Fruit fly (Drosophila melanogaster) whole organism, adult: ENCODE data around the gene CG43137.

ENCODE experiments used
- CG11617 ChIP-seq: fragments of 200-800 bp; sonication (Bioruptor generic); optimal IDR thresholded peaks from 2 replicates; lab custom pipeline; 2017; ENCODE audit warnings: mild to moderate bottlenecking, missing biosample characterization, missing genetic modification reagents, missing genetic modification characterization
- CG12768 ChIP-seq: fragments of 200-800 bp; sonication (Bioruptor generic); optimal IDR thresholded peaks from 2 replicates; lab custom pipeline; 2017; ENCODE audit warnings: missing biosample characterization, missing genetic modification characterization, mild to moderate bottlenecking, moderate library complexity, missing genetic modification reagents
- CG14711 ChIP-seq: fragments of 200-800 bp; sonication (Bioruptor generic); optimal IDR thresholded peaks from 2 replicates; lab custom pipeline; 2018; ENCODE audit warnings: missing biosample characterization, mild to moderate bottlenecking, missing genetic modification characterization, moderate library complexity
- CG33017 ChIP-seq: fragments of 200-800 bp; sonication (Bioruptor generic); optimal IDR thresholded peaks from 2 replicates; lab custom pipeline; 2018; ENCODE audit warnings: missing biosample characterization, mild to moderate bottlenecking, missing genetic modification characterization, moderate library complexity
- CG5204 ChIP-seq: fragments of 200-800 bp; sonication (Bioruptor generic); optimal IDR thresholded peaks from 2 replicates; lab custom pipeline; 2016; ENCODE audit warnings: missing biosample characterization, missing genetic modification characterization
- Clk ChIP-seq: fragments of 200-800 bp; sonication (Bioruptor generic); optimal IDR thresholded peaks from 2 replicates; lab custom pipeline; 2017; ENCODE audit warnings: missing biosample characterization, missing genetic modification characterization
- Crg-1 ChIP-seq: fragments of 200-800 bp; sonication (Bioruptor generic); optimal IDR thresholded peaks from 2 replicates; lab custom pipeline; 2016; ENCODE audit warnings: missing biosample characterization, missing genetic modification characterization
- Mnt ChIP-seq: fragments of 200-800 bp; sonication (Bioruptor generic); optimal IDR thresholded peaks from 2 replicates; lab custom pipeline; 2016; ENCODE audit warnings: missing biosample characterization, mild to moderate bottlenecking, missing genetic modification characterization
- bab1 ChIP-seq: fragments of 200-800 bp; sonication (Bioruptor generic); optimal IDR thresholded peaks from 3 replicates; lab custom pipeline; 2019; ENCODE audit warnings: missing biosample characterization, mild to moderate bottlenecking, missing genetic modification characterization, moderate library complexity
- cic ChIP-seq: fragments of 200-800 bp; sonication (Bioruptor generic); optimal IDR thresholded peaks from 2 replicates; lab custom pipeline; 2017; ENCODE audit warnings: missing biosample characterization, mild to moderate bottlenecking, missing genetic modification characterization, moderate library complexity

DNA sequence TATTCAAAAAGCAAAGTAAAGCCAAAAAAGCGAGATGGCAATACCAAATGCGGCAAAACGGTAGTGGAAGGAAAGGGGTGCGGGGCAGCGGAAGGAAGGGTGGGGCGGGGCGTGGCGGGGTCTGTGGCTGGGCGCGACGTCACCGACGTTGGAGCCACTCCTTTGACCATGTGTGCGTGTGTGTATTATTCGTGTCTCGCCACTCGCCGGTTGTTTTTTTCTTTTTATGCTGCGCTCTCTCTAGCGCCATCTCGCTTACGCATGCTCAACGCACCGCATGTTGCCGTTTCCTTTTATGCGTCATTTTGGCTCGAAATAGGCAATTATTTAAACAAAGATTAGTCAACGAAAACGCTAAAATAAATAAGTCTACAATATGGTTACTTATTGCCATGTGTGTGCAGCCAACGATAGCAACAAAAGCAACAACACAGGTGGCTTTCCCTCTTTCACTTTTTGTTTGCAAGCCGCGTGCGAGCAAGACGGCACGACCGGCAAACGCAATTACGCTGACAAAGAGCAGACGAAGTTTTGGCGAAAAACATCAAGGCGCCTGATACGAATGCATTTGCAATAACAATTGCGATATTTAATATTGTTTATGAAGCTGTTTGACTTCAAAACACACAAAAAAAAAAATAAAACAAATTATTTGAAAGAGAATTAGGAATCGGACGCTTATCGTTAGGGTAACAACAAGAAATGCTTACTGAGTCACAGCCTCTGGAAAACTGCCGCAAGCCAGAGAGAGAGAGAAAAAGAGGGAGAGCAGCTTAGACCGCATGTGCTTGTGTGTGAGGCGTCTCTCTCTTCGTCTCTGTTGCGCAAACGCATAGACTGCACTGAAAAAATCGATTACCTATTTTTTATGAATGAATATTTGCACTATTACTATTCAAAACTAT, 34.5 kb upstream of the CG43137 start:
- no peak for TF ChIP-seq Crg-1 (GFP tag; lab: Kevin White, UChicago)
- TF ChIP-seq CG11617 (GFP tag; lab: Kevin White, UChicago) = no peak
- no peak for TF ChIP-seq cic (GFP tag; lab: Kevin White, UChicago)
- peak; percentile 20 for TF ChIP-seq bab1 (GFP tag; lab: Kevin White, UChicago)
- TF ChIP-seq Mnt (GFP tag; lab: Kevin White, UChicago) = peak; percentile 11
- no peak for TF ChIP-seq CG12768 (GFP tag; lab: Kevin White, UChicago)
- no peak for TF ChIP-seq Clk (GFP tag; lab: Kevin White, UChicago)
- peak; percentile 5 for TF ChIP-seq CG14711
- TF ChIP-seq CG33017 (tag; lab: Kevin White, UChicago) = no peak
- no peak for TF ChIP-seq CG5204 (GFP tag; lab: Kevin White, UChicago)
